Worm (Caenorhabditis elegans) whole organism, L4 larva: ENCODE results near the gene F22B3.5.

Experiments used
- egl-27 ChIP-seq: sonication (generic microtip); optimal IDR thresholded peaks from 3 replicates; lab custom pipeline; 2017; ENCODE audit warnings: missing biosample characterization, missing genetic modification reagents, missing genetic modification characterization
- fos-1 ChIP-seq: fragments of 150-350 bp; optimal IDR thresholded peaks from 2 replicates; lab custom pipeline; 2014; ENCODE audit warnings: missing biosample characterization, missing genetic modification characterization
- jun-1 ChIP-seq: fragments of 150-350 bp; optimal IDR thresholded peaks from 2 replicates; lab custom pipeline; 2014; ENCODE audit warnings: missing biosample characterization, missing genetic modification reagents, missing genetic modification characterization
- unc-130 ChIP-seq: sonication (generic microtip); optimal IDR thresholded peaks from 2 replicates; lab custom pipeline; 2016; ENCODE audit warnings: missing genetic modification reagents, missing genetic modification characterization, missing compliant biosample characterization

DNA sequence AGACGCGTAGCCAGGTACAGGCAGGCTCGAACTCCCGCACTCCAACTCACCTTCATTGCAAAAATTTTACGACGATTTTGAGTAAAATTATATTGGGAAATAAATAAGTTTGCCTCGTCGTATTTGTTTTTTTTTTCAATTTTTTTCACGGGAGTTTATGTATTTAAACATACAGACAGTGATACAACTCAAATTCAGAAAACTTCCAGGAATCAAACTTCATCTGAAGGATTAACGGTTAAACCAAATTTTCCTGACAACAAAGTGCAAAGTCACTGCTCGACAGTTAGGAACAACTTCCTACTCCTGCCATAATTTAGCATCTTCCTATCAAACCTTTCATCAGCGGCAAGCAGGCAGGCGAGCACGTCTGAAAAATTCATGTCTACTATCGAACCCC lies 8.2 kb upstream of the F22B3.5 start, which contains the start of gene F22B3.8:
- TF ChIP-seq jun-1 (tag; lab: Kevin White, UChicago) (no peak), egl-27 (tag; lab: Kevin White, UChicago) (no peak), fos-1 (tag; lab: Kevin White, UChicago) (no peak), unc-130 (GFP tag; lab: Kevin White, UChicago) (no peak)
